Fruit fly (Drosophila melanogaster) whole organism, adult: Measurements from ENCODE around the gene Ac78C.

Experiments used
- CG11617 ChIP-seq: fragments of 200-800 bp; sonication (Bioruptor generic); optimal IDR thresholded peaks from 2 replicates; lab custom pipeline; 2017; ENCODE audit warnings: mild to moderate bottlenecking, missing biosample characterization, missing genetic modification reagents, missing genetic modification characterization
- CG12768 ChIP-seq: fragments of 200-800 bp; sonication (Bioruptor generic); optimal IDR thresholded peaks from 2 replicates; lab custom pipeline; 2017; ENCODE audit warnings: missing biosample characterization, missing genetic modification characterization, mild to moderate bottlenecking, moderate library complexity, missing genetic modification reagents
- CG14711 ChIP-seq: fragments of 200-800 bp; sonication (Bioruptor generic); optimal IDR thresholded peaks from 2 replicates; lab custom pipeline; 2018; ENCODE audit warnings: missing biosample characterization, mild to moderate bottlenecking, missing genetic modification characterization, moderate library complexity
- CG1620 ChIP-seq: fragments of 200-800 bp; sonication (Bioruptor generic); optimal IDR thresholded peaks from 2 replicates; lab custom pipeline; 2016; ENCODE audit warnings: missing biosample characterization, missing genetic modification characterization
- CG33017 ChIP-seq: fragments of 200-800 bp; sonication (Bioruptor generic); optimal IDR thresholded peaks from 2 replicates; lab custom pipeline; 2018; ENCODE audit warnings: missing biosample characterization, mild to moderate bottlenecking, missing genetic modification characterization, moderate library complexity
- CG7101 ChIP-seq: fragments of 200-800 bp; sonication (Bioruptor generic); optimal IDR thresholded peaks from 2 replicates; lab custom pipeline; 2018; ENCODE audit warnings: missing biosample characterization, mild to moderate bottlenecking, missing genetic modification characterization, moderate library complexity
- Crg-1 ChIP-seq: fragments of 200-800 bp; sonication (Bioruptor generic); optimal IDR thresholded peaks from 2 replicates; lab custom pipeline; 2016; ENCODE audit warnings: missing biosample characterization, missing genetic modification characterization
- Hr96 ChIP-seq: fragments of 200-800 bp; sonication (Bioruptor generic); optimal IDR thresholded peaks from 2 replicates; lab custom pipeline; 2016; ENCODE audit warnings: missing biosample characterization, missing genetic modification characterization
- cic ChIP-seq: fragments of 200-800 bp; sonication (Bioruptor generic); optimal IDR thresholded peaks from 2 replicates; lab custom pipeline; 2017; ENCODE audit warnings: missing biosample characterization, mild to moderate bottlenecking, missing genetic modification characterization, moderate library complexity
- pad ChIP-seq: fragments of 200-800 bp; sonication (Bioruptor generic); optimal IDR thresholded peaks from 3 replicates; lab custom pipeline; 2017; ENCODE audit warnings: missing biosample characterization, missing genetic modification characterization, mild to moderate bottlenecking, moderate library complexity, missing genetic modification reagents
- tj ChIP-seq: fragments of 200-800 bp; sonication (Bioruptor generic); optimal IDR thresholded peaks from 3 replicates; lab custom pipeline; 2017; ENCODE audit warnings: missing biosample characterization, mild to moderate bottlenecking, missing genetic modification characterization, moderate library complexity

dm6 chr3L:21129682-21130081 is 42.0 kb downstream of the Ac78C start:
- TF ChIP-seq Hr96 (GFP tag; lab: Kevin White, UChicago) (no peak), CG7101 (tag; lab: Kevin White, UChicago) (no peak), CG33017 (tag; lab: Kevin White, UChicago) (no peak), CG1620 (no peak), CG12768 (GFP tag; lab: Kevin White, UChicago) (no peak), cic (GFP tag; lab: Kevin White, UChicago) (no peak), Crg-1 (no peak), CG14711 (tag; lab: Kevin White, UChicago) (no peak), CG11617 (GFP tag; lab: Kevin White, UChicago) (no peak), tj (GFP tag; lab: Kevin White, UChicago) (peak; percentile 63), pad (GFP tag; lab: Kevin White, UChicago) (no peak)
